Worm (Caenorhabditis elegans) whole organism, L2 larva: Measurements from ENCODE around the gene Y45F3A.1.

Experiments used
- R02D3.7 ChIP-seq: fragments of 150-350 bp; optimal IDR thresholded peaks from 2 replicates; lab custom pipeline; 2014; ENCODE audit warnings: missing biosample characterization, missing genetic modification characterization
- Y55F3AM.14 ChIP-seq: fragments of 200-800 bp; sonication (Bioruptor generic); optimal IDR thresholded peaks from 2 replicates; lab custom pipeline; 2018; ENCODE audit warnings: mild to moderate bottlenecking, missing genetic modification characterization, missing compliant biosample characterization
- ZK546.5 ChIP-seq: sonication (generic microtip); optimal IDR thresholded peaks from 2 replicates; lab custom pipeline; 2017; ENCODE audit warnings: missing biosample characterization, missing genetic modification characterization
- alr-1 ChIP-seq: fragments of 150-350 bp; optimal IDR thresholded peaks from 2 replicates; lab custom pipeline; 2014; ENCODE audit warnings: missing biosample characterization, missing genetic modification characterization
- ama-1 ChIP-seq: fragments of 150-350 bp; optimal IDR thresholded peaks from 2 replicates; lab custom pipeline; 2018; ENCODE audit warnings: inconsistent platforms
- blmp-1 ChIP-seq: sonication (generic microtip); optimal IDR thresholded peaks from 2 replicates; lab custom pipeline; 2017; ENCODE audit warnings: missing genetic modification characterization, mild to moderate bottlenecking, missing compliant biosample characterization, antibody characterized with exemption, moderate library complexity; ENCODE audit not compliant: insufficient read depth
- ceh-16 ChIP-seq: fragments of 150-350 bp; optimal IDR thresholded peaks from 2 replicates; lab custom pipeline; 2014; ENCODE audit warnings: missing biosample characterization, missing genetic modification characterization
- ceh-82 ChIP-seq: fragments of 150-350 bp; optimal IDR thresholded peaks from 2 replicates; lab custom pipeline; 2014; ENCODE audit warnings: missing biosample characterization, missing genetic modification characterization
- dmd-4 ChIP-seq: sonication (generic microtip); optimal IDR thresholded peaks from 2 replicates; lab custom pipeline; 2017; ENCODE audit warnings: missing biosample characterization, missing genetic modification characterization
- egl-27 ChIP-seq: sonication (generic microtip); optimal IDR thresholded peaks from 3 replicates; lab custom pipeline; 2017; ENCODE audit warnings: missing biosample characterization, missing genetic modification reagents, missing genetic modification characterization
- elt-1 ChIP-seq: fragments of 150-350 bp; optimal IDR thresholded peaks from 2 replicates; lab custom pipeline; 2014; ENCODE audit warnings: missing biosample characterization, missing genetic modification characterization
- elt-3 ChIP-seq: sonication (generic microtip); optimal IDR thresholded peaks from 2 replicates; lab custom pipeline; 2017; ENCODE audit warnings: missing biosample characterization, missing genetic modification characterization
- fos-1 ChIP-seq: fragments of 150-350 bp; optimal IDR thresholded peaks from 2 replicates; lab custom pipeline; 2014; ENCODE audit warnings: missing biosample characterization, missing genetic modification characterization
- gmeb-1 ChIP-seq: fragments of 150-350 bp; optimal IDR thresholded peaks from 2 replicates; lab custom pipeline; 2014; ENCODE audit warnings: missing biosample characterization, missing genetic modification characterization
- lin-13 ChIP-seq: fragments of 150-350 bp; optimal IDR thresholded peaks from 2 replicates; lab custom pipeline; 2014; ENCODE audit warnings: missing biosample characterization, missing genetic modification reagents, missing genetic modification characterization
- lin-39 ChIP-seq: fragments of 150-350 bp; optimal IDR thresholded peaks from 2 replicates; lab custom pipeline; 2014; ENCODE audit warnings: missing biosample characterization, missing genetic modification reagents, missing genetic modification characterization
- lsy-2 ChIP-seq, 2 experiments: fragments of 150-350 bp in 1 of 2; sonication (generic microtip) in 1 of 2; optimal IDR thresholded peaks; 2 replicates each; lab custom pipeline; 2014 to 2017; ENCODE audit warnings: missing biosample characterization in 2 of 2, missing genetic modification characterization in 2 of 2
- mab-5 ChIP-seq: fragments of 150-350 bp; optimal IDR thresholded peaks from 2 replicates; lab custom pipeline; 2014; ENCODE audit warnings: missing biosample characterization, missing genetic modification characterization
- mbf-1 ChIP-seq: sonication (generic microtip); optimal IDR thresholded peaks from 2 replicates; lab custom pipeline; 2017; ENCODE audit warnings: missing biosample characterization, missing genetic modification characterization
- nhr-11 ChIP-seq: fragments of 150-350 bp; optimal IDR thresholded peaks from 2 replicates; lab custom pipeline; 2014; ENCODE audit warnings: missing biosample characterization, missing genetic modification characterization
- nhr-12 ChIP-seq: fragments of 150-350 bp; optimal IDR thresholded peaks from 2 replicates; lab custom pipeline; 2014; ENCODE audit warnings: missing biosample characterization, missing genetic modification characterization
- nhr-129 ChIP-seq: fragments of 150-350 bp; optimal IDR thresholded peaks from 2 replicates; lab custom pipeline; 2014; ENCODE audit warnings: missing biosample characterization, missing genetic modification characterization
- nhr-21 ChIP-seq: fragments of 150-350 bp; optimal IDR thresholded peaks from 2 replicates; lab custom pipeline; 2014; ENCODE audit warnings: missing biosample characterization, missing genetic modification characterization
- nhr-237 ChIP-seq: fragments of 150-350 bp; optimal IDR thresholded peaks from 2 replicates; lab custom pipeline; 2014; ENCODE audit warnings: missing biosample characterization, missing genetic modification characterization
- nhr-77 ChIP-seq: fragments of 150-350 bp; optimal IDR thresholded peaks from 2 replicates; lab custom pipeline; 2014; ENCODE audit warnings: missing biosample characterization, missing genetic modification characterization
- peb-1 ChIP-seq: fragments of 150-350 bp; optimal IDR thresholded peaks from 2 replicates; lab custom pipeline; 2014; ENCODE audit warnings: missing biosample characterization, missing genetic modification characterization
- sem-4 ChIP-seq: fragments of 150-350 bp; optimal IDR thresholded peaks from 2 replicates; lab custom pipeline; 2014; ENCODE audit warnings: missing biosample characterization, missing genetic modification reagents, missing genetic modification characterization
- skn-1 ChIP-seq: sonication (generic microtip); optimal IDR thresholded peaks from 2 replicates; lab custom pipeline; 2017; ENCODE audit warnings: missing biosample characterization, missing genetic modification characterization
- sma-3 ChIP-seq: sonication (generic microtip); optimal IDR thresholded peaks from 2 replicates; lab custom pipeline; 2016; ENCODE audit warnings: missing genetic modification reagents, missing genetic modification characterization, missing compliant biosample characterization
- snpc-4 ChIP-seq: fragments of 150-350 bp; optimal IDR thresholded peaks from 2 replicates; lab custom pipeline; 2014; ENCODE audit warnings: missing biosample characterization, missing genetic modification characterization
- unc-39 ChIP-seq: fragments of 150-350 bp; optimal IDR thresholded peaks from 2 replicates; lab custom pipeline; 2014; ENCODE audit warnings: missing biosample characterization, missing genetic modification characterization
- unc-55 ChIP-seq: fragments of 150-350 bp; sonication (generic microtip); optimal IDR thresholded peaks from 3 replicates; lab custom pipeline; 2014; ENCODE audit warnings: missing biosample characterization, missing genetic modification reagents, missing genetic modification characterization
- unc-62 ChIP-seq: fragments of 150-350 bp; optimal IDR thresholded peaks from 2 replicates; lab custom pipeline; 2014; ENCODE audit warnings: missing biosample characterization, missing genetic modification reagents, missing genetic modification characterization
- zag-1 ChIP-seq: fragments of 150-350 bp; optimal IDR thresholded peaks from 2 replicates; lab custom pipeline; 2014; ENCODE audit warnings: missing biosample characterization, missing genetic modification characterization
- ztf-1 ChIP-seq: fragments of 200-800 bp; sonication (Bioruptor generic); conservative IDR thresholded peaks from 2 replicates; pipeline ENCODE4 v1.3.6; 2022; ENCODE audit warnings: missing genetic modification characterization, missing compliant biosample characterization
- ztf-4 ChIP-seq: fragments of 150-350 bp; optimal IDR thresholded peaks from 2 replicates; lab custom pipeline; 2014; ENCODE audit warnings: missing biosample characterization, missing genetic modification characterization

Y45F3A.1 gene

ce11 chrIII:10586243-10586642 lies 24.5 kb upstream of the Y45F3A.1 start, which contains the start of gene Y45F3A.5:
TSS of gene Y45F3A.5 (minus strand) at chrIII:10586343.
- TF ChIP-seq skn-1 (tag; lab: Kevin White, UChicago) (no peak), lin-13 (GFP tag; lab: Kevin White, UChicago) (no peak), dmd-4 (no peak), ztf-1 (no peak), ceh-16 (tag; lab: Kevin White, UChicago) (no peak), blmp-1 (tag; lab: Kevin White, UChicago) (no peak), lin-39 (tag; lab: Kevin White, UChicago) (no peak), egl-27 (tag; lab: Kevin White, UChicago) (no peak), unc-39 (tag; lab: Kevin White, UChicago) (no peak), zag-1 (no peak), mbf-1 (no peak), nhr-77 (tag; lab: Kevin White, UChicago) (no peak), sma-3 (no peak), elt-1 (tag; lab: Kevin White, UChicago) (no peak), fos-1 (tag; lab: Kevin White, UChicago) (no peak), sem-4 (tag; lab: Kevin White, UChicago) (no peak), R02D3.7 (no peak), nhr-237 (tag; lab: Kevin White, UChicago) (no peak)

- no peak for TF ChIP-seq unc-55 (GFP tag; lab: Kevin White, UChicago)
- TF ChIP-seq nhr-129: no peak
- no peak for TF ChIP-seq lin-39 (tag; lab: Kevin White, UChicago)
- TF ChIP-seq dmd-4: no peak
- TF ChIP-seq unc-62: no peak
- no peak for TF ChIP-seq nhr-11 (tag; lab: Kevin White, UChicago)
- TF ChIP-seq alr-1: no peak
- no peak for TF ChIP-seq peb-1 (tag; lab: Kevin White, UChicago)
- TF ChIP-seq fos-1 (tag; lab: Kevin White, UChicago): no peak
- no peak for TF ChIP-seq mab-5 (tag; lab: Kevin White, UChicago)
Measured at ce11 chrIII:10583483-10583882, 21.8 kb upstream of the Y45F3A.1 start.

ce11 chrIII:10580206-10580605 lies 18.5 kb upstream of the Y45F3A.1 start:
- TF ChIP-seq gmeb-1 (tag; lab: Kevin White, UChicago) (no peak), snpc-4 (peak; percentile 1)

ce11 chrIII:10578873-10579272 lies 17.2 kb upstream of the Y45F3A.1 start:
- TF ChIP-seq mbf-1: no peak
- TF ChIP-seq R02D3.7: no peak
- TF ChIP-seq ztf-1: no peak
- peak in 1 of 2 experiments; percentile 8 for TF ChIP-seq lsy-2 (tag; optimal IDR thresholded peaks at IDR 0.05; lab: Kevin White, UChicago)
- no peak for TF ChIP-seq alr-1
- no peak for TF ChIP-seq nhr-21 (tag; lab: Kevin White, UChicago)

ce11 chrIII:10577782-10578181 lies 16.1 kb upstream of the Y45F3A.1 start:
- TF ChIP-seq lsy-2 (tag; optimal IDR thresholded peaks at IDR 0.05; lab: Kevin White, UChicago) (peak in 1 of 2 experiments; percentile 23), nhr-12 (tag; lab: Kevin White, UChicago) (no peak), ceh-16 (tag; lab: Kevin White, UChicago) (no peak), ceh-82 (tag; lab: Kevin White, UChicago) (no peak), sem-4 (tag; lab: Kevin White, UChicago) (no peak), nhr-11 (tag; lab: Kevin White, UChicago) (no peak)
- TF ChIP-seq, all 48 proteins: peak for 1

ce11 chrIII:10575320-10575719 lies 13.6 kb upstream of the Y45F3A.1 start, which contains the start of gene Y45F3A.4:
TSS of gene Y45F3A.4 (minus strand) at chrIII:10575420.
- TF ChIP-seq gmeb-1 (tag; lab: Kevin White, UChicago) (no peak), ZK546.5 (tag; lab: Kevin White, UChicago) (no peak), lsy-2 (tag; optimal IDR thresholded peaks at IDR 0.05; lab: Kevin White, UChicago) (no peak), unc-62 (no peak), sem-4 (tag; lab: Kevin White, UChicago) (no peak), ztf-4 (tag; lab: Kevin White, UChicago) (no peak), ama-1 (no peak), elt-3 (tag; lab: Kevin White, UChicago) (no peak), Y55F3AM.14 (GFP tag; lab: Kevin White, UChicago) (no peak)
- TF ChIP-seq, all 48 proteins: peak for 0
